Worm (Caenorhabditis elegans) whole organism, L2 larva: ENCODE measurements around the gene ufl-1.

Source experiments
- C34F6.9 ChIP-seq: fragments of 150-350 bp; optimal IDR thresholded peaks from 2 replicates; lab custom pipeline; 2014; ENCODE audit warnings: missing biosample characterization, missing genetic modification characterization
- F13H6.1 ChIP-seq: sonication (generic microtip); optimal IDR thresholded peaks from 2 replicates; lab custom pipeline; 2016; ENCODE audit warnings: missing genetic modification characterization, missing compliant biosample characterization
- R02D3.7 ChIP-seq: fragments of 150-350 bp; optimal IDR thresholded peaks from 2 replicates; lab custom pipeline; 2014; ENCODE audit warnings: missing biosample characterization, missing genetic modification characterization
- Y55F3AM.14 ChIP-seq: fragments of 200-800 bp; sonication (Bioruptor generic); optimal IDR thresholded peaks from 2 replicates; lab custom pipeline; 2018; ENCODE audit warnings: mild to moderate bottlenecking, missing genetic modification characterization, missing compliant biosample characterization
- ZK546.5 ChIP-seq: sonication (generic microtip); optimal IDR thresholded peaks from 2 replicates; lab custom pipeline; 2017; ENCODE audit warnings: missing biosample characterization, missing genetic modification characterization
- alr-1 ChIP-seq: fragments of 150-350 bp; optimal IDR thresholded peaks from 2 replicates; lab custom pipeline; 2014; ENCODE audit warnings: missing biosample characterization, missing genetic modification characterization
- aly-2 ChIP-seq: fragments of 150-350 bp; optimal IDR thresholded peaks from 2 replicates; lab custom pipeline; 2014; ENCODE audit warnings: missing biosample characterization, missing genetic modification characterization
- ama-1 ChIP-seq: fragments of 150-350 bp; optimal IDR thresholded peaks from 2 replicates; lab custom pipeline; 2018; ENCODE audit warnings: inconsistent platforms
- blmp-1 ChIP-seq: sonication (generic microtip); optimal IDR thresholded peaks from 2 replicates; lab custom pipeline; 2017; ENCODE audit warnings: missing genetic modification characterization, mild to moderate bottlenecking, missing compliant biosample characterization, antibody characterized with exemption, moderate library complexity; ENCODE audit not compliant: insufficient read depth
- ceh-16 ChIP-seq: fragments of 150-350 bp; optimal IDR thresholded peaks from 2 replicates; lab custom pipeline; 2014; ENCODE audit warnings: missing biosample characterization, missing genetic modification characterization
- ceh-82 ChIP-seq: fragments of 150-350 bp; optimal IDR thresholded peaks from 2 replicates; lab custom pipeline; 2014; ENCODE audit warnings: missing biosample characterization, missing genetic modification characterization
- crh-2 ChIP-seq: sonication (generic microtip); optimal IDR thresholded peaks from 2 replicates; lab custom pipeline; 2017; ENCODE audit warnings: missing biosample characterization, missing genetic modification characterization
- egl-27 ChIP-seq: sonication (generic microtip); optimal IDR thresholded peaks from 3 replicates; lab custom pipeline; 2017; ENCODE audit warnings: missing biosample characterization, missing genetic modification reagents, missing genetic modification characterization
- elt-1 ChIP-seq: fragments of 150-350 bp; optimal IDR thresholded peaks from 2 replicates; lab custom pipeline; 2014; ENCODE audit warnings: missing biosample characterization, missing genetic modification characterization
- elt-3 ChIP-seq: sonication (generic microtip); optimal IDR thresholded peaks from 2 replicates; lab custom pipeline; 2017; ENCODE audit warnings: missing biosample characterization, missing genetic modification characterization
- fos-1 ChIP-seq: fragments of 150-350 bp; optimal IDR thresholded peaks from 2 replicates; lab custom pipeline; 2014; ENCODE audit warnings: missing biosample characterization, missing genetic modification characterization
- gmeb-1 ChIP-seq: fragments of 150-350 bp; optimal IDR thresholded peaks from 2 replicates; lab custom pipeline; 2014; ENCODE audit warnings: missing biosample characterization, missing genetic modification characterization
- lin-13 ChIP-seq: fragments of 150-350 bp; optimal IDR thresholded peaks from 2 replicates; lab custom pipeline; 2014; ENCODE audit warnings: missing biosample characterization, missing genetic modification reagents, missing genetic modification characterization
- lsy-2 ChIP-seq, 2 experiments: fragments of 150-350 bp in 1 of 2; sonication (generic microtip) in 1 of 2; optimal IDR thresholded peaks; 2 replicates each; lab custom pipeline; 2014 to 2017; ENCODE audit warnings: missing biosample characterization in 2 of 2, missing genetic modification characterization in 2 of 2
- mbf-1 ChIP-seq: sonication (generic microtip); optimal IDR thresholded peaks from 2 replicates; lab custom pipeline; 2017; ENCODE audit warnings: missing biosample characterization, missing genetic modification characterization
- nhr-10 ChIP-seq: sonication (generic microtip); optimal IDR thresholded peaks from 2 replicates; lab custom pipeline; 2017; ENCODE audit warnings: missing biosample characterization, missing genetic modification characterization
- nhr-12 ChIP-seq: fragments of 150-350 bp; optimal IDR thresholded peaks from 2 replicates; lab custom pipeline; 2014; ENCODE audit warnings: missing biosample characterization, missing genetic modification characterization
- nhr-129 ChIP-seq: fragments of 150-350 bp; optimal IDR thresholded peaks from 2 replicates; lab custom pipeline; 2014; ENCODE audit warnings: missing biosample characterization, missing genetic modification characterization
- nhr-21 ChIP-seq: fragments of 150-350 bp; optimal IDR thresholded peaks from 2 replicates; lab custom pipeline; 2014; ENCODE audit warnings: missing biosample characterization, missing genetic modification characterization
- nhr-237 ChIP-seq: fragments of 150-350 bp; optimal IDR thresholded peaks from 2 replicates; lab custom pipeline; 2014; ENCODE audit warnings: missing biosample characterization, missing genetic modification characterization
- nhr-25 ChIP-seq: fragments of 150-350 bp; sonication (generic microtip); optimal IDR thresholded peaks from 3 replicates; lab custom pipeline; 2014; ENCODE audit warnings: missing biosample characterization, missing genetic modification characterization
- peb-1 ChIP-seq: fragments of 150-350 bp; optimal IDR thresholded peaks from 2 replicates; lab custom pipeline; 2014; ENCODE audit warnings: missing biosample characterization, missing genetic modification characterization
- sem-4 ChIP-seq: fragments of 150-350 bp; optimal IDR thresholded peaks from 2 replicates; lab custom pipeline; 2014; ENCODE audit warnings: missing biosample characterization, missing genetic modification reagents, missing genetic modification characterization
- skn-1 ChIP-seq: sonication (generic microtip); optimal IDR thresholded peaks from 2 replicates; lab custom pipeline; 2017; ENCODE audit warnings: missing biosample characterization, missing genetic modification characterization
- sma-3 ChIP-seq: sonication (generic microtip); optimal IDR thresholded peaks from 2 replicates; lab custom pipeline; 2016; ENCODE audit warnings: missing genetic modification reagents, missing genetic modification characterization, missing compliant biosample characterization
- sma-9 ChIP-seq, 2 experiments: fragments of 150-350 bp in 1 of 2; sonication (generic microtip) in 1 of 2; optimal IDR thresholded peaks; 2 replicates each; lab custom pipeline; 2014 to 2016; ENCODE audit warnings: missing genetic modification characterization in 2 of 2, mild to moderate bottlenecking in 1 of 2, missing biosample characterization in 1 of 2, missing compliant biosample characterization in 1 of 2, missing genetic modification reagents in 1 of 2, moderate library complexity in 1 of 2
- snpc-4 ChIP-seq: fragments of 150-350 bp; optimal IDR thresholded peaks from 2 replicates; lab custom pipeline; 2014; ENCODE audit warnings: missing biosample characterization, missing genetic modification characterization
- unc-39 ChIP-seq: fragments of 150-350 bp; optimal IDR thresholded peaks from 2 replicates; lab custom pipeline; 2014; ENCODE audit warnings: missing biosample characterization, missing genetic modification characterization
- unc-55 ChIP-seq: fragments of 150-350 bp; sonication (generic microtip); optimal IDR thresholded peaks from 3 replicates; lab custom pipeline; 2014; ENCODE audit warnings: missing biosample characterization, missing genetic modification reagents, missing genetic modification characterization
- zag-1 ChIP-seq: fragments of 150-350 bp; optimal IDR thresholded peaks from 2 replicates; lab custom pipeline; 2014; ENCODE audit warnings: missing biosample characterization, missing genetic modification characterization
- ztf-1 ChIP-seq: fragments of 200-800 bp; sonication (Bioruptor generic); conservative IDR thresholded peaks from 2 replicates; pipeline ENCODE4 v1.3.6; 2022; ENCODE audit warnings: missing genetic modification characterization, missing compliant biosample characterization
- ztf-4 ChIP-seq: fragments of 150-350 bp; optimal IDR thresholded peaks from 2 replicates; lab custom pipeline; 2014; ENCODE audit warnings: missing biosample characterization, missing genetic modification characterization

Gene ufl-1

ce11 chrIV:7051515-7051914 is 14.9 kb upstream of the ufl-1 start:
- TF ChIP-seq ama-1 (lab: Kevin White, UChicago), result peak; percentile 79
- no peak for TF ChIP-seq nhr-129 (tag; lab: Kevin White, UChicago)

- no peak for TF ChIP-seq C34F6.9 (tag; lab: Kevin White, UChicago)
- no peak for TF ChIP-seq nhr-12
- peak; percentile 65 for TF ChIP-seq fos-1 (tag; lab: Kevin White, UChicago)
- peak; percentile 85 for TF ChIP-seq blmp-1 (tag; lab: Kevin White, UChicago)
- peak; percentile 77 for TF ChIP-seq nhr-129 (tag; lab: Kevin White, UChicago)
- peak; percentile 71 for TF ChIP-seq F13H6.1 (tag; lab: Kevin White, UChicago)
- TF ChIP-seq lsy-2 (tag; optimal IDR thresholded peaks at IDR 0.05; lab: Kevin White, UChicago), result peak in 1 of 2 experiments; percentile 69
- TF ChIP-seq crh-2 (tag; lab: Kevin White, UChicago), result peak; percentile 93
- no peak for TF ChIP-seq ZK546.5 (tag; lab: Kevin White, UChicago)
- TF ChIP-seq Y55F3AM.14, result peak; percentile 49
- peak; percentile 95 for TF ChIP-seq nhr-25 (tag; lab: Kevin White, UChicago)
- TF ChIP-seq unc-55, result no peak
- TF ChIP-seq ama-1 (lab: Kevin White, UChicago), result no peak
- no peak for TF ChIP-seq ceh-82 (tag; lab: Kevin White, UChicago)
- peak; percentile 65 for TF ChIP-seq egl-27 (tag; lab: Kevin White, UChicago)
- peak; percentile 76 for TF ChIP-seq sma-3 (GFP tag; lab: Kevin White, UChicago)
- peak; percentile 32 for TF ChIP-seq sma-9 (GFP tag; optimal IDR thresholded peaks at IDR 0.05; lab: Kevin White, UChicago)
- TF ChIP-seq sma-9 (tag; optimal IDR thresholded peaks at IDR 0.05; lab: Kevin White, UChicago), result peak; percentile 3
- TF ChIP-seq nhr-21 (tag; lab: Kevin White, UChicago), result peak; percentile 72
- TF ChIP-seq gmeb-1, result peak; percentile 61
- no peak for TF ChIP-seq nhr-10
- TF ChIP-seq sem-4 (tag; lab: Kevin White, UChicago), result peak; percentile 38
- no peak for TF ChIP-seq mbf-1 (tag; lab: Kevin White, UChicago)
- peak; percentile 1 for TF ChIP-seq snpc-4 (tag; lab: Kevin White, UChicago)
- no peak for TF ChIP-seq skn-1 (tag; lab: Kevin White, UChicago)
- peak; percentile 71 for TF ChIP-seq ztf-4
- TF ChIP-seq lin-13 (GFP tag; lab: Kevin White, UChicago), result peak; percentile 45
Measured at ce11 chrIV:7049672-7050206, 13.1 kb upstream of the ufl-1 start, which contains the start of gene nhr-105. TSS of gene nhr-105 (plus strand) at chrIV:7050156.

- TF ChIP-seq nhr-237 (tag; lab: Kevin White, UChicago) (no peak), gmeb-1 (peak; percentile 4), Y55F3AM.14 (no peak), aly-2 (tag; lab: Kevin White, UChicago) (no peak), skn-1 (tag; lab: Kevin White, UChicago) (no peak), elt-3 (tag; lab: Kevin White, UChicago) (no peak), sma-9 (GFP tag; optimal IDR thresholded peaks at IDR 0.05; lab: Kevin White, UChicago) (peak; percentile 6), sma-9 (tag; optimal IDR thresholded peaks at IDR 0.05; lab: Kevin White, UChicago) (no peak), R02D3.7 (tag; lab: Kevin White, UChicago) (no peak), zag-1 (no peak), elt-1 (tag; lab: Kevin White, UChicago) (no peak), egl-27 (tag; lab: Kevin White, UChicago) (no peak), ztf-1 (GFP tag; lab: Robert Waterston, UW) (no peak), unc-39 (tag; lab: Kevin White, UChicago) (no peak), ceh-82 (tag; lab: Kevin White, UChicago) (no peak), ceh-16 (tag; lab: Kevin White, UChicago) (no peak), sma-3 (GFP tag; lab: Kevin White, UChicago) (peak; percentile 54), nhr-25 (tag; lab: Kevin White, UChicago) (peak; percentile 46), blmp-1 (tag; lab: Kevin White, UChicago) (peak; percentile 27), crh-2 (tag; lab: Kevin White, UChicago) (peak; percentile 35), nhr-21 (tag; lab: Kevin White, UChicago) (peak; percentile 13), peb-1 (no peak), ZK546.5 (tag; lab: Kevin White, UChicago) (no peak), lsy-2 (tag; optimal IDR thresholded peaks at IDR 0.05; lab: Kevin White, UChicago) (peak in 1 of 2 experiments; percentile 24), alr-1 (tag; lab: Kevin White, UChicago) (no peak), mbf-1 (tag; lab: Kevin White, UChicago) (no peak)
Measured at ce11 chrIV:7048637-7049245, 12.1 kb upstream of the ufl-1 start.
